Worm (Caenorhabditis elegans) whole organism, late embryonic: ENCODE results near the gene his-2.

Experiments used
- K09A11.1 ChIP-seq: sonication (generic microtip); optimal IDR thresholded peaks from 2 replicates; lab custom pipeline; 2017; ENCODE audit warnings: antibody characterized with exemption, mild to moderate bottlenecking, missing genetic modification characterization, missing compliant biosample characterization; ENCODE audit not compliant: insufficient read depth
- nfya-1 ChIP-seq: sonication (generic microtip); optimal IDR thresholded peaks from 2 replicates; lab custom pipeline; 2017; ENCODE audit warnings: missing genetic modification characterization, mild to moderate bottlenecking, missing compliant biosample characterization, antibody characterized with exemption, moderate library complexity
- tbx-2 ChIP-seq: sonication (generic microtip); optimal IDR thresholded peaks from 2 replicates; lab custom pipeline; 2016; ENCODE audit warnings: missing genetic modification characterization, missing compliant biosample characterization

DNA sequence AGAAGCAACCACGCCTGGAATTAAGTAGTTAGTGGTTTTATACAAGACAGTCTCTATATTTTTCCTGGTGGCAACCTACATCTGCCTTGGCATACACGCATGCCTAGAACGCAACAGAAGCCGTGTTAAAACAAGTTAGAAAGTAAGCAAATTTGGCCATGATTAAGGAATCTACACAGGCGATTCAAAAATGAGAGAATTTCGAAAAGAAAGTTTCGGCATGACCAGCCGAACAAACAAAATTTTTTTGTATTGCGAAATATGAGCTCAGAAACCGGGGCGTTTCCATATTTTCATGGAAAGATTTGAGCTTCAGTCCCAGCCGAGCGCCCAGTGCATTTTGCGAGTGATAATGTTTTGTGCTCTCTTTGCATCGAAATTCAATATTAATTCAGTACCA is 18.1 kb upstream of the his-2 start, which contains the start of gene F14H3.15:
- TF ChIP-seq nfya-1 (tag; lab: Kevin White, UChicago): no peak
- no peak for TF ChIP-seq K09A11.1 (tag; lab: Kevin White, UChicago)
- TF ChIP-seq tbx-2 (tag; lab: Kevin White, UChicago): no peak
